Worm (Caenorhabditis elegans) whole organism, L4 larva: ENCODE measurements around the gene ife-2.

ENCODE experiments used
- D1046.2 ChIP-seq: fragments of 200-800 bp; sonication (Bioruptor generic); IDR thresholded peaks from 2 replicates; pipeline ENCODE4 v1.3.6; 2022; ENCODE audit warnings: missing genetic modification characterization, missing compliant biosample characterization
- F10B5.3 ChIP-seq: sonication (generic microtip); optimal IDR thresholded peaks from 2 replicates; lab custom pipeline; 2016; ENCODE audit warnings: mild to moderate bottlenecking, missing genetic modification characterization, missing compliant biosample characterization
- F44E2.7 ChIP-seq: fragments of 200-800 bp; sonication (Bioruptor generic); IDR thresholded peaks from 2 replicates; pipeline ENCODE4 v2.1.2; 2022; ENCODE audit warnings: missing genetic modification characterization, missing compliant biosample characterization
- T20F7.1 ChIP-seq: fragments of 200-800 bp; sonication (Bioruptor generic); optimal IDR thresholded peaks from 2 replicates; lab custom pipeline; 2018; ENCODE audit warnings: mild to moderate bottlenecking, missing genetic modification characterization, missing compliant biosample characterization
- aha-1 ChIP-seq: fragments of 150-350 bp; peaks from one replicate; lab custom pipeline; 2014; ENCODE audit warnings: missing biosample characterization, missing genetic modification characterization
- ama-1 ChIP-seq: fragments of 150-350 bp; optimal IDR thresholded peaks from 2 replicates; lab custom pipeline; 2014; ENCODE audit warnings: inconsistent platforms, mixed read lengths
- ceh-82 ChIP-seq: sonication (generic microtip); optimal IDR thresholded peaks from 2 replicates; lab custom pipeline; 2017; ENCODE audit warnings: missing biosample characterization, missing genetic modification characterization
- daf-8 ChIP-seq: fragments of 200-800 bp; sonication (Bioruptor generic); IDR thresholded peaks from 2 replicates; pipeline ENCODE4 v1.3.6; 2022; ENCODE audit warnings: missing genetic modification characterization, missing compliant biosample characterization
- dmd-6 ChIP-seq: fragments of 200-800 bp; sonication (Bioruptor generic); IDR thresholded peaks from 2 replicates; pipeline ENCODE4 v1.3.6; 2022; ENCODE audit warnings: missing genetic modification reagents, missing genetic modification characterization, missing compliant biosample characterization
- dmd-8 ChIP-seq: fragments of 200-800 bp; sonication (Bioruptor generic); IDR thresholded peaks from 2 replicates; pipeline ENCODE4 v1.3.6; 2022; ENCODE audit warnings: missing genetic modification characterization, missing compliant biosample characterization
- hif-1 ChIP-seq, 2 experiments: sonication (generic microtip); optimal IDR thresholded peaks; 2 replicates each; lab custom pipeline; 2016 to 2017; ENCODE audit warnings: missing compliant biosample characterization in 2 of 2, missing genetic modification characterization in 2 of 2, missing genetic modification reagents in 2 of 2, missing genotype in 2 of 2, mild to moderate bottlenecking in 1 of 2
- hlh-30 ChIP-seq: sonication (generic microtip); optimal IDR thresholded peaks from 2 replicates; lab custom pipeline; 2017; ENCODE audit warnings: antibody characterized with exemption, mild to moderate bottlenecking, missing genetic modification characterization, missing compliant biosample characterization; ENCODE audit not compliant: insufficient read depth
- lin-13 ChIP-seq: fragments of 150-350 bp; optimal IDR thresholded peaks from 2 replicates; lab custom pipeline; 2014; ENCODE audit warnings: missing biosample characterization, missing genetic modification reagents, missing genetic modification characterization
- lin-15B ChIP-seq: fragments of 150-350 bp; sonication (generic microtip); optimal IDR thresholded peaks from 3 replicates; lab custom pipeline; 2014; ENCODE audit warnings: missing biosample characterization, missing genetic modification characterization
- lin-29 ChIP-seq: fragments of 200-800 bp; sonication (Bioruptor generic); IDR thresholded peaks from 2 replicates; pipeline ENCODE4 v1.3.6; 2022; ENCODE audit warnings: missing genetic modification reagents, missing genetic modification characterization, missing compliant biosample characterization
- madf-5 ChIP-seq, 2 experiments: fragments of 200-800 bp; sonication (Bioruptor generic); IDR thresholded peaks; 2 replicates each; pipeline ENCODE4 v1.3.6; 2022; ENCODE audit warnings: missing compliant biosample characterization in 2 of 2, missing genetic modification characterization in 2 of 2
- mdt-29 ChIP-seq: fragments of 200-800 bp; sonication (Bioruptor generic); IDR thresholded peaks from 2 replicates; pipeline ENCODE4 v1.3.6; 2022; ENCODE audit warnings: missing genetic modification reagents, missing genetic modification characterization, missing compliant biosample characterization
- mep-1 ChIP-seq: fragments of 150-350 bp; sonication (generic microtip); optimal IDR thresholded peaks from 3 replicates; lab custom pipeline; 2014; ENCODE audit warnings: missing biosample characterization, missing genetic modification characterization
- mes-2 ChIP-seq: sonication (generic microtip); optimal IDR thresholded peaks from 2 replicates; lab custom pipeline; 2016; ENCODE audit warnings: missing genotype, mild to moderate bottlenecking, missing genetic modification characterization, missing compliant biosample characterization; ENCODE audit not compliant: poor library complexity, severe bottlenecking
- nhr-111 ChIP-seq: fragments of 200-800 bp; sonication (Bioruptor generic); optimal IDR thresholded peaks from 2 replicates; lab custom pipeline; 2018; ENCODE audit warnings: mild to moderate bottlenecking, missing genetic modification characterization, missing compliant biosample characterization
- nhr-76 ChIP-seq: fragments of 150-350 bp; optimal IDR thresholded peaks from 2 replicates; lab custom pipeline; 2014; ENCODE audit warnings: missing biosample characterization, missing genetic modification characterization
- pqm-1 ChIP-seq: sonication (generic microtip); optimal IDR thresholded peaks from 2 replicates; lab custom pipeline; 2017; ENCODE audit warnings: missing biosample characterization, missing genetic modification characterization
- snpc-1.2 ChIP-seq: fragments of 200-800 bp; sonication (Bioruptor generic); IDR thresholded peaks from 2 replicates; pipeline ENCODE4 v1.3.6; 2022; ENCODE audit warnings: missing genetic modification reagents, missing genetic modification characterization, missing compliant biosample characterization
- snpc-4 ChIP-seq: fragments of 150-350 bp; optimal IDR thresholded peaks from 2 replicates; lab custom pipeline; 2014; ENCODE audit warnings: missing biosample characterization, missing genetic modification characterization
- unc-62 ChIP-seq, 3 experiments: fragments of 150-350 bp in 1 of 3; sonication (generic microtip); optimal IDR thresholded peaks in 2 of 3; peaks in 1 of 3; 1 replicate in 1 of 3; 2 replicates in 2 of 3; lab custom pipeline; 2014 to 2017; ENCODE audit warnings: missing biosample characterization in 3 of 3, missing genetic modification characterization in 3 of 3, missing genetic modification reagents in 3 of 3, missing genotype in 1 of 3

ife-2 gene

ce11 chrX:343822-344221 is 38.7 kb downstream of the ife-2 start (continued):
- no peak for TF ChIP-seq nhr-76
- TF ChIP-seq hif-1 (tag; optimal IDR thresholded peaks at IDR 0.05; lab: Kevin White, UChicago), result no peak
- TF ChIP-seq hlh-30 (tag; lab: Kevin White, UChicago), result peak; percentile 20
- TF ChIP-seq dmd-8 (GFP tag; lab: Robert Waterston, UW), result no peak
- TF ChIP-seq D1046.2 (GFP tag; lab: Robert Waterston, UW), result no peak
- no peak for TF ChIP-seq mep-1
- TF ChIP-seq dmd-6, result 0 out of 2 replicates have a peak, but pooled peaks have one; percentile 38
- TF ChIP-seq pqm-1 (tag; lab: Kevin White, UChicago), result no peak
- no peak for TF ChIP-seq ama-1 (lab: Kevin White, UChicago)
- TF ChIP-seq mdt-29 (GFP tag; lab: Robert Waterston, UW), result no peak
- no peak for TF ChIP-seq madf-5 (GFP tag; IDR thresholded peaks at IDR 0.05; lab: Robert Waterston, UW)
- TF ChIP-seq T20F7.1 (GFP tag; lab: Kevin White, UChicago), result no peak
- TF ChIP-seq nhr-111 (GFP tag; lab: Kevin White, UChicago), result no peak
- TF ChIP-seq mes-2 (tag; lab: Kevin White, UChicago), result peak; percentile 36
- TF ChIP-seq lin-13, result peak; percentile 75
- no peak for TF ChIP-seq F10B5.3 (tag; lab: Kevin White, UChicago)
- no peak for TF ChIP-seq lin-29 (GFP tag; lab: Robert Waterston, UW)

- TF ChIP-seq F44E2.7 (GFP tag; lab: Robert Waterston, UW) (no peak), lin-15B (tag; lab: Kevin White, UChicago) (no peak), aha-1 (tag; lab: Kevin White, UChicago) (peak; percentile 52), snpc-4 (tag; lab: Kevin White, UChicago) (no peak), unc-62 (GFP tag; optimal IDR thresholded peaks at IDR 0.05 in 1 of 2; lab: Kevin White, UChicago) (peak in 1 of 2 experiments; percentile 52), unc-62 (tag; optimal IDR thresholded peaks at IDR 0.05; lab: Kevin White, UChicago) (no peak), daf-8 (no peak), D1046.2 (GFP tag; lab: Robert Waterston, UW) (no peak), snpc-1.2 (no peak)
- TF ChIP-seq, all 104 proteins: peak for 2
Observed at ce11 chrX:334452-334851, 48.1 kb downstream of the ife-2 start.

- TF ChIP-seq unc-62 (GFP tag; optimal IDR thresholded peaks at IDR 0.05 in 1 of 2; lab: Kevin White, UChicago) (peak in 1 of 2 experiments; percentile 91), unc-62 (tag; optimal IDR thresholded peaks at IDR 0.05; lab: Kevin White, UChicago) (no peak), ceh-82 (tag; lab: Kevin White, UChicago) (no peak)
Observed at ce11 chrX:332643-333042, 49.9 kb downstream of the ife-2 start.
